Worm (Caenorhabditis elegans): ENCODE results near the gene C25E10.10.

- TF ChIP-seq nfya-1 (tag; optimal IDR thresholded peaks at IDR 0.05; ENCODE audit: insufficient read depth): no peak
- TF ChIP-seq nhr-28 (tag; optimal IDR thresholded peaks at IDR 0.05): no peak
- TF ChIP-seq nhr-11 (tag; optimal IDR thresholded peaks at IDR 0.05): no peak
- no peak for TF ChIP-seq lin-39 (tag; optimal IDR thresholded peaks at IDR 0.05)
- TF ChIP-seq unc-39 (tag; optimal IDR thresholded peaks at IDR 0.05): no peak
- no peak for TF ChIP-seq elt-3 (tag; optimal IDR thresholded peaks at IDR 0.05)
- no peak for TF ChIP-seq ceh-9 (tag; optimal IDR thresholded peaks at IDR 0.05)
- no peak for TF ChIP-seq ama-1 (optimal IDR thresholded peaks at IDR 0.05)
- no peak for TF ChIP-seq tbx-2 (tag; optimal IDR thresholded peaks at IDR 0.05)
Measured at ce11 chrV:9084252-9084651, 28.1 kb upstream of the C25E10.10 start.
